Worm (Caenorhabditis elegans) whole organism, late embryonic: ENCODE measurements around the gene cpb-2.

Experiments
- T23F11.4 ChIP-seq: fragments of 200-800 bp; sonication (Bioruptor generic); optimal IDR thresholded peaks from 2 replicates; lab custom pipeline; 2018; ENCODE audit warnings: mild to moderate bottlenecking, missing genetic modification characterization, missing compliant biosample characterization
- ceh-18 ChIP-seq: sonication (generic microtip); optimal IDR thresholded peaks from 2 replicates; lab custom pipeline; 2016; ENCODE audit warnings: missing genetic modification characterization, missing compliant biosample characterization
- ceh-34 ChIP-seq: sonication (generic microtip); optimal IDR thresholded peaks from 2 replicates; lab custom pipeline; 2016; ENCODE audit warnings: mild to moderate bottlenecking, missing genetic modification characterization, missing compliant biosample characterization
- dmd-4 ChIP-seq: sonication (generic microtip); optimal IDR thresholded peaks from 2 replicates; lab custom pipeline; 2016; ENCODE audit warnings: borderline replicate concordance, missing genetic modification characterization, missing compliant biosample characterization
- dve-1 ChIP-seq: sonication (generic microtip); optimal IDR thresholded peaks from 2 replicates; lab custom pipeline; 2017; ENCODE audit warnings: antibody characterized with exemption, mild to moderate bottlenecking, missing genetic modification characterization, missing compliant biosample characterization
- hlh-15 ChIP-seq: sonication (generic microtip); optimal IDR thresholded peaks from 2 replicates; lab custom pipeline; 2016; ENCODE audit warnings: missing genetic modification characterization, missing compliant biosample characterization
- hlh-30 ChIP-seq: sonication (generic microtip); optimal IDR thresholded peaks from 2 replicates; lab custom pipeline; 2017; ENCODE audit warnings: antibody characterized with exemption, missing genetic modification characterization, missing compliant biosample characterization; ENCODE audit not compliant: insufficient read depth
- lin-11 ChIP-seq: fragments of 200-800 bp; sonication (Bioruptor generic); optimal IDR thresholded peaks from 2 replicates; lab custom pipeline; 2018; ENCODE audit warnings: mild to moderate bottlenecking, missing genetic modification characterization, missing compliant biosample characterization
- pax-1 ChIP-seq: fragments of 150-350 bp; optimal IDR thresholded peaks from 2 replicates; lab custom pipeline; 2014; ENCODE audit warnings: missing biosample characterization, missing genetic modification characterization
- pha-4 ChIP-seq: fragments of 150-350 bp; optimal IDR thresholded peaks from 2 replicates; lab custom pipeline; 2018; ENCODE audit warnings: missing biosample characterization, missing genetic modification reagents, missing genetic modification characterization
- pqm-1 ChIP-seq: sonication (generic microtip); optimal IDR thresholded peaks from 2 replicates; lab custom pipeline; 2016; ENCODE audit warnings: missing genetic modification characterization, missing compliant biosample characterization
- ref-2 ChIP-seq: sonication (generic microtip); optimal IDR thresholded peaks from 2 replicates; lab custom pipeline; 2016; ENCODE audit warnings: missing genetic modification characterization, missing compliant biosample characterization
- sdc-2 ChIP-seq: sonication (generic microtip); optimal IDR thresholded peaks from 2 replicates; lab custom pipeline; 2016; ENCODE audit warnings: missing genotype, missing genetic modification characterization, missing compliant biosample characterization
- sox-4 ChIP-seq: sonication (generic microtip); optimal IDR thresholded peaks from 2 replicates; lab custom pipeline; 2017; ENCODE audit warnings: mild to moderate bottlenecking, missing genetic modification characterization, inconsistent platforms, missing compliant biosample characterization
- syd-9 ChIP-seq: sonication (generic microtip); optimal IDR thresholded peaks from 2 replicates; lab custom pipeline; 2016; ENCODE audit warnings: mild to moderate bottlenecking, missing genetic modification characterization, moderate library complexity, missing compliant biosample characterization
- tbx-2 ChIP-seq: sonication (generic microtip); optimal IDR thresholded peaks from 2 replicates; lab custom pipeline; 2016; ENCODE audit warnings: missing genetic modification characterization, missing compliant biosample characterization
- unc-55 ChIP-seq: sonication (generic microtip); optimal IDR thresholded peaks from 2 replicates; lab custom pipeline; 2017; ENCODE audit warnings: missing biosample characterization, missing genetic modification reagents, missing genetic modification characterization
- unc-86 ChIP-seq: sonication (generic microtip); optimal IDR thresholded peaks from 2 replicates; lab custom pipeline; 2016; ENCODE audit warnings: missing genetic modification characterization, missing compliant biosample characterization
- zip-5 ChIP-seq: sonication (generic microtip); optimal IDR thresholded peaks from 2 replicates; lab custom pipeline; 2016; ENCODE audit warnings: missing genetic modification characterization, missing compliant biosample characterization
- ztf-16 ChIP-seq: sonication (generic microtip); optimal IDR thresholded peaks from 2 replicates; lab custom pipeline; 2017; ENCODE audit warnings: missing genetic modification characterization, missing compliant biosample characterization

Gene cpb-2

DNA sequence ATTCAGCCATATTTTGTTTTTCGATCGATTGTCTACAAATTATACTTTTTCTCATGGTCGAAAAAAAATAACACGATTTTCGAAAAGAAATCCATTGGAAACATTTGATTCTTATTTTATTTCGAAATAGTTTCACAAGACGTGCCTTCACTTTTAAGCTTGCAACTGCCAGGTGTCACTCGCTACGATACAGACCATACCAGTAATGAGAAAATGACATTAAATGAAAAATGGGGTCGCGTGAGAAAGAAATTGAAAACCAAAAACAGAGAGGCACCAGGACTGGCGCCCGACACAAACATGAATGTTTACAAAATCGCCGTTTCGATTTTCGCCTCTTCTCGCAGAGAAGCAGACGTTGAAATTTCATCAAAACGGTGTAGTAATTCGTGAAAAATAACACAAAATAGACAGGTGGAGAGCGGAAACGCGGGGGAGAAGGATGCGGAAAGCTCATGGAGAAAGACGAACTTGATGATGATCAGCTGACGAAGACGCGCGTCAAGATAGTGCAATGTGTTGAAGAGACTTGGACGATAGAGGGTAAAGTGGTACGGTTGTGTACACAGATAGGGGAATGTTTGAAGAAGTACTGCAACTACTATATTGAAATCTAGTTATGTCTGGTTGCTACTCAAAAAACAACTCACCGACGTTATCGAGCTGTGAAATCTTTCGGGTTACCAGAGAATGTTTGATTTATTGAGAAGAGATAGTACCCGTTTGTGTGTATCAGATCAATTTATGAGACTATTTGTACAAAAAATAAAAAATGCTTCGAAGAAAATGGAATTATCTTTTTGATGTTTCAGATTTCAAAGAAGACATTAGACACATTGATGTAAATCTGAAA lies 43.7 kb downstream of the cpb-2 start:
- peak; percentile 33 for TF ChIP-seq tbx-2 (tag; lab: Kevin White, UChicago)
- peak; percentile 62 for TF ChIP-seq ceh-18 (tag; lab: Kevin White, UChicago)
- peak; percentile 45 for TF ChIP-seq hlh-30 (tag; lab: Kevin White, UChicago)
- no peak for TF ChIP-seq dmd-4 (tag; lab: Kevin White, UChicago)
- TF ChIP-seq ceh-34 (tag; lab: Kevin White, UChicago), result peak; percentile 11

DNA sequence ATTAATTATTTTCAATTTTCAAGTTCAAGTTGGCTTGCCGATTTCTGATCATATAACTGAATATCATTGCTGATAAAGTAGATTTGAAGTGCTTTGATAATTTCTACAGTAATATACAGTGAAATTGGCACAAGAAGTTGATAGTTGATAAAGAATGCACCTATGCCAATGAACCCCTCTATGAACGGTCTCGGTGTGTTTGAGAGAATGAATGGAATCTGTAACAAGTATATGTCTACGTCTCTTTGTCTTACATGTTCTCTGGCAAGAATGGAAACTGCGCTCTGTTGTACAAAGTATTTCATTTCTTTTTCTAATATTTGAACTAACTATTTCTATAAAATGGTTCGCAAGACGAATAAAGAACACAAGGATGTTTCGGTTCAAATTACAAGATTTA lies 49.2 kb downstream of the cpb-2 start, which contains the start of gene T24H7.8:
Gene T24H7.8 (plus strand): TSS at position 301 of the 400 bp plus-strand sequence.
- TF ChIP-seq pax-1 (no peak), pha-4 (tag; lab: Kevin White, UChicago) (no peak), unc-55 (GFP tag; lab: Kevin White, UChicago) (no peak), zip-5 (tag; lab: Kevin White, UChicago) (no peak), pqm-1 (tag; lab: Kevin White, UChicago) (no peak), ceh-18 (tag; lab: Kevin White, UChicago) (no peak), T23F11.4 (GFP tag; lab: Kevin White, UChicago) (no peak), lin-11 (tag; lab: Kevin White, UChicago) (no peak), tbx-2 (tag; lab: Kevin White, UChicago) (no peak), ztf-16 (no peak), dve-1 (tag; lab: Kevin White, UChicago) (no peak)

DNA sequence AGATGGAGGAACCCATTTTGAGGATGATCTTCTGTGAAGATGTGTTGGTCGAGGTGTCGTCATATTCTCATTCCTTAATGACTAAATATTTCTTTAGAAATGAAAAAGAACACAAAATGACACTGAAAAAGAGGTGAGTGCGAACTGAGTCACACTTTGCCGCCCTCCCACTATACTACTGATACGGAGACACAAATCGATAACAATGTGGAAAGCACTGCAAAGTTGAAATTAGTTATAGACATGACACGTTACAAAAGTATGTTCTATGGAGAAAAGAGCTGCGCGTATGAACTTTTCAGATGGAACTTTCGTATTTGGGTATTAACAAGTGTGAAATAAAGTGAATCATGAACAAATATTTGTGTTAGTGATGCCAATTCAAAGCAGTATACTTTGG lies 51.6 kb downstream of the cpb-2 start, which contains the start of gene tat-4:
Gene tat-4 (minus strand): TSS at position 117 of the 400 bp plus-strand sequence.
- TF ChIP-seq ref-2 (tag; lab: Kevin White, UChicago) (no peak), ztf-16 (no peak), pax-1 (no peak), tbx-2 (tag; lab: Kevin White, UChicago) (no peak), unc-86 (tag; lab: Kevin White, UChicago) (no peak), sox-4 (tag; lab: Kevin White, UChicago) (no peak), hlh-15 (tag; lab: Kevin White, UChicago) (no peak), sdc-2 (tag; lab: Kevin White, UChicago) (no peak), syd-9 (tag; lab: Kevin White, UChicago) (no peak)
